Fruit fly (Drosophila melanogaster): ENCODE results near the gene cd.

The cd gene

dm6 chr3R:22694659-22695058 is at the start of gene cd:
Gene cd, plus strand, starts transcription at chr3R:22694959.
- no peak for TF ChIP-seq CG9705 (GFP tag; optimal IDR thresholded peaks at IDR 0.05)
- TF ChIP-seq rgr (GFP tag; optimal IDR thresholded peaks at IDR 0.05): no peak
- no peak for TF ChIP-seq HLH106 (tag; optimal IDR thresholded peaks at IDR 0.05)
- no peak for TF ChIP-seq h (GFP tag; optimal IDR thresholded peaks at IDR 0.05)
- no peak for TF ChIP-seq Mio (GFP tag; optimal IDR thresholded peaks at IDR 0.05)
- TF ChIP-seq tai (GFP tag; optimal IDR thresholded peaks at IDR 0.05): no peak
- no peak for TF ChIP-seq usp (GFP tag; optimal IDR thresholded peaks at IDR 0.05)
- no peak for TF ChIP-seq Hnf4 (GFP tag; optimal IDR thresholded peaks at IDR 0.05)
- no peak for TF ChIP-seq Rel (GFP tag; optimal IDR thresholded peaks at IDR 0.05)
- no peak for TF ChIP-seq Rel (tag; optimal IDR thresholded peaks at IDR 0.05)
- no peak for TF ChIP-seq sv (GFP tag; optimal IDR thresholded peaks at IDR 0.05)
- no peak for TF ChIP-seq dl (GFP tag; optimal IDR thresholded peaks at IDR 0.05; ENCODE audit: insufficient read depth in 1 of 2, partially characterized antibody in 2 of 2)

- no peak for TF ChIP-seq rgr (GFP tag; optimal IDR thresholded peaks at IDR 0.05)
- TF ChIP-seq woc (GFP tag; optimal IDR thresholded peaks at IDR 0.05): no peak
- TF ChIP-seq Abd-B (GFP tag; optimal IDR thresholded peaks at IDR 0.05): no peak
Observed at dm6 chr3R:22649859-22650258, 44.9 kb upstream of the cd start.

dm6 chr3R:22663115-22663514 is 31.6 kb upstream of the cd start:
- TF ChIP-seq ey (GFP tag; optimal IDR thresholded peaks at IDR 0.05): peak; percentile 45
- no peak for TF ChIP-seq OdsH (GFP tag; optimal IDR thresholded peaks at IDR 0.05)
- no peak for TF ChIP-seq Hnf4 (GFP tag; optimal IDR thresholded peaks at IDR 0.05)
- peak; percentile 60 for TF ChIP-seq sv (GFP tag; optimal IDR thresholded peaks at IDR 0.05)
- TF ChIP-seq tai (GFP tag; optimal IDR thresholded peaks at IDR 0.05): peak; percentile 22
- no peak for TF ChIP-seq dmrt93B (GFP tag; optimal IDR thresholded peaks at IDR 0.05)
- TF ChIP-seq psq (GFP tag; optimal IDR thresholded peaks at IDR 0.05): peak; percentile 18

dm6 chr3R:22664274-22664673 is 30.5 kb upstream of the cd start:
- TF ChIP-seq sv (GFP tag; optimal IDR thresholded peaks at IDR 0.05): no peak
- TF ChIP-seq foxo (GFP tag; optimal IDR thresholded peaks at IDR 0.05): no peak
- no peak for TF ChIP-seq Hr78 (GFP tag; optimal IDR thresholded peaks at IDR 0.05)
- TF ChIP-seq dl (GFP tag; optimal IDR thresholded peaks at IDR 0.05; ENCODE audit: insufficient read depth in 1 of 2, partially characterized antibody in 2 of 2): no peak
- TF ChIP-seq h (GFP tag; optimal IDR thresholded peaks at IDR 0.05): no peak
- TF ChIP-seq OdsH (GFP tag; optimal IDR thresholded peaks at IDR 0.05): no peak
- TF ChIP-seq psq (GFP tag; optimal IDR thresholded peaks at IDR 0.05): no peak
- no peak for TF ChIP-seq GATAd (GFP tag; optimal IDR thresholded peaks at IDR 0.05)
- TF ChIP-seq ey (GFP tag; optimal IDR thresholded peaks at IDR 0.05): no peak
- no peak for TF ChIP-seq Vsx2 (GFP tag; optimal IDR thresholded peaks at IDR 0.05; ENCODE audit: partially characterized antibody)
- TF ChIP-seq sage (GFP tag; optimal IDR thresholded peaks at IDR 0.05): no peak

dm6 chr3R:22666449-22667283 is 28.1 kb upstream of the cd start:
- TF ChIP-seq sage (GFP tag; optimal IDR thresholded peaks at IDR 0.05): no peak
- peak; percentile 32 to 48 for TF ChIP-seq dl (GFP tag; optimal IDR thresholded peaks at IDR 0.05; ENCODE audit: insufficient read depth in 1 of 2, partially characterized antibody in 2 of 2)
- no peak for TF ChIP-seq rgr (GFP tag; optimal IDR thresholded peaks at IDR 0.05)
- TF ChIP-seq Dif (GFP tag; optimal IDR thresholded peaks at IDR 0.05; ENCODE audit: partially characterized antibody): peak; percentile 19
- no peak for TF ChIP-seq tai (GFP tag; optimal IDR thresholded peaks at IDR 0.05)
- no peak for TF ChIP-seq GATAd (GFP tag; optimal IDR thresholded peaks at IDR 0.05)
- no peak for TF ChIP-seq Abd-B (GFP tag; optimal IDR thresholded peaks at IDR 0.05)
- no peak for TF ChIP-seq h (GFP tag; optimal IDR thresholded peaks at IDR 0.05)
- no peak for TF ChIP-seq Rel (GFP tag; optimal IDR thresholded peaks at IDR 0.05)
- no peak for TF ChIP-seq Rel (tag; optimal IDR thresholded peaks at IDR 0.05)
- TF ChIP-seq br (GFP tag; optimal IDR thresholded peaks at IDR 0.05): no peak
- TF ChIP-seq woc (GFP tag; optimal IDR thresholded peaks at IDR 0.05): no peak
- TF ChIP-seq CG9705 (GFP tag; optimal IDR thresholded peaks at IDR 0.05): no peak
- TF ChIP-seq sv (GFP tag; optimal IDR thresholded peaks at IDR 0.05): no peak
- no peak for TF ChIP-seq ey (GFP tag; optimal IDR thresholded peaks at IDR 0.05)
- TF ChIP-seq Sp1 (GFP tag; optimal IDR thresholded peaks at IDR 0.05): peak; percentile 21
- TF ChIP-seq Hr78 (GFP tag; optimal IDR thresholded peaks at IDR 0.05): no peak
- no peak for TF ChIP-seq fru (GFP tag; optimal IDR thresholded peaks at IDR 0.05)
- peak; percentile 47 for TF ChIP-seq N (GFP tag; optimal IDR thresholded peaks at IDR 0.05)
- TF ChIP-seq Dfd (GFP tag; optimal IDR thresholded peaks at IDR 0.05): no peak
- TF ChIP-seq psq (GFP tag; optimal IDR thresholded peaks at IDR 0.05): peak; percentile 35
- peak; percentile 14 for TF ChIP-seq Hr83 (GFP tag; optimal IDR thresholded peaks at IDR 0.05; ENCODE audit: poor library complexity, severe bottlenecking)
